Fruit fly (Drosophila melanogaster): ENCODE data around the gene CG32152.

CG32152 gene

DNA sequence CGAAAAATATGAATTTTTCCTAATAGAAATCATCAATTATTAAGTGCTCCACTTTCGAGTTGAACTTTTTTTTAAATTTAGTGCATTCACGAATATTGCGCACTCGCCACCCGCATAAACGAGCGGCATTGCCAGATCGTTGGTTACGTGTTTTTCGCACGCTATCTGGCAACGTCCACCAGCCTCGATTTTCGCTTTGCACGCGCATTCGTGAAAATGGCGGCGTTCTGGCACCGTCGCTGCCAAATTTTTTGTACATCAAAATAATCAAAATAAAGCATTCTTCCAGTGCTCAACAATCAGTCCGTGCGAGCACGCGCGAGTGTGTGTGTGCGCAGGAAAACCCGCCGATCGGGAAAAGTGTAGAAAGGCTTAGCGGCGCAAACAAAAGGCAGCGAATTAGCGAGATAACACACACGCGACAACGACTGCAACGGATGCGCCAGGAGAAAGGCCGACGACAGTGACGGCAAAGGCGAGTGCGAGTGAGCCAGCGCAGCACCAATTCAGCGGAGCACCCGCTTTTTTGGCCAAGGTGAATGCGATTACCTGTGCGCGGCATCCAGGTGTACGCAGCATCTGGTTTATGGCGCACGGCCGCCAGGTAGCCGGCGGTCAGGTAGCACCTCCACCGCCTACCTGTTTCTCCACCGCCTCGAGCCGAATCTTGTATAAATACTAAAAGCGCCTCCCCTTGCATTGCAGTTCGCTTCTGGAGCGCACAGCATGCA is 30.1 kb downstream of the CG32152 start:
- TF ChIP-seq EcR (GFP tag; optimal IDR thresholded peaks at IDR 0.05) (no peak), psq (optimal IDR thresholded peaks at IDR 0.05) (no peak), Dll (optimal IDR thresholded peaks at IDR 0.05) (no peak), CG8478 (optimal IDR thresholded peaks at IDR 0.05) (no peak), usp (GFP tag; optimal IDR thresholded peaks at IDR 0.05) (no peak), pan (optimal IDR thresholded peaks at IDR 0.05) (no peak)

DNA sequence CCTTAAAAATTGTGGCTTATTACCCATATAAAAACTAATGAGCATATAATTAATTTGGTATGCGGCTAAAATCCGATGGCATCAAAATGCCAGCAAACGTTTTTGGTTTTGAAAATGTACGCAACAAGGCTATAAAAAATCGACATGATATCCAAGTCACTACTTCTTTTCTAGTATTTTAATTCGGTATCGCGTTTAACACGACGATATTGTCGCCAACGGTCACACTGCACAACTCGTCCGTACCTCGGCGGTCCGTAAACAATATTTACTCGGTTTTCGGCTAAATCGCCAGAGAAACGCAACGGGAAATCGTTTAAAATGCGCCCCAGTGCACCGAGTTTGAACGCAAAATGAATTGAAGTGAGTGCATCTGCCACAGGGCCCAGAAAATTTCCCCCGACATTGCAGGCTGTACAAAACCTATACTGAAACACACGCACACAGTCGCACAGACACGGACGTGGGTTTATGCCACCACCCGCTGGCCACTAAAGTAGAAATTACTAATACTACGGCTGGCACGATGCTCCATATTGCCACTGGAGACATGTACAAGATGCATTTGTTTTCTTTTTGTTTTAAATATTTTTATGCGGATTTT is 30.7 kb downstream of the CG32152 start, which contains the start of gene Taf4:
Taf4 (plus strand) TSS at position 210 of the 604 bp plus-strand sequence.
- TF ChIP-seq EcR (GFP tag; optimal IDR thresholded peaks at IDR 0.05) = no peak
- TF ChIP-seq CG8478 (optimal IDR thresholded peaks at IDR 0.05) = no peak
- no peak for TF ChIP-seq pan (optimal IDR thresholded peaks at IDR 0.05)
- TF ChIP-seq psq (optimal IDR thresholded peaks at IDR 0.05) = no peak
- no peak for TF ChIP-seq usp (GFP tag; optimal IDR thresholded peaks at IDR 0.05)
- TF ChIP-seq Dll (optimal IDR thresholded peaks at IDR 0.05) = no peak

dm6 chr3L:16112069-16112820 is 31.6 kb downstream of the CG32152 start, which contains the start of gene Zn72D:
TSS of gene Zn72D (minus strand) at chr3L:16112626.
- TF ChIP-seq EcR (GFP tag; optimal IDR thresholded peaks at IDR 0.05) = no peak
- TF ChIP-seq usp (GFP tag; optimal IDR thresholded peaks at IDR 0.05) = no peak
- no peak for TF ChIP-seq psq (optimal IDR thresholded peaks at IDR 0.05)
- no peak for TF ChIP-seq Dll (optimal IDR thresholded peaks at IDR 0.05)
- TF ChIP-seq CG8478 (optimal IDR thresholded peaks at IDR 0.05) = no peak
- no peak for TF ChIP-seq pan (optimal IDR thresholded peaks at IDR 0.05)

dm6 chr3L:16105528-16105927 is 38.3 kb downstream of the CG32152 start, which contains the start of the genes IntS9 and CG43295:
TSS of gene IntS9 (minus strand) at chr3L:16105627.
TSS of gene CG43295 (plus strand) at chr3L:16105852.
- TF ChIP-seq usp (GFP tag; optimal IDR thresholded peaks at IDR 0.05) (no peak), pan (optimal IDR thresholded peaks at IDR 0.05) (no peak), CG8478 (optimal IDR thresholded peaks at IDR 0.05) (no peak), psq (optimal IDR thresholded peaks at IDR 0.05) (no peak), Dll (optimal IDR thresholded peaks at IDR 0.05) (no peak), EcR (GFP tag; optimal IDR thresholded peaks at IDR 0.05) (no peak)

DNA sequence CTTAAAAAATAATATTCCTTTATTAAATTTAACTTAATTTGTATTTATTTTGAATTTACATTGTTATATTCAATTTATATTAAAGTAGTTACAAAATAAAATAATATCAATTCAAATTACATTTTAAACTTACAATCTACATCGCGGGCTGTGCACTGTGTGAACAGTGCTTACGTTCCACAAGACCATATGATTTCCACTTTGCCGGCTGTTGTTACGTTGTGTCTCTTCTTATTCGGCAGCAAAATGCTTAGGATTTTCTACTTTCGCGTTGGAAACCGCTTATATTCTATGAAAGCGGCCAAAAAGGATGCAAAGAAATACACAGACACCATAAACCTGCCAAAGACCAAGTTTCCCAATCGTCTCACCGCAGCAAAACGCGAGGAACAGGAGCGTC is 43.8 kb downstream of the CG32152 start, which contains the start of gene IleRS-m:
IleRS-m (plus strand) TSS at position 222 of the 400 bp plus-strand sequence.
- TF ChIP-seq Dll (optimal IDR thresholded peaks at IDR 0.05) = no peak

- TF ChIP-seq CG8478 (optimal IDR thresholded peaks at IDR 0.05) (no peak), pan (optimal IDR thresholded peaks at IDR 0.05) (no peak), EcR (GFP tag; optimal IDR thresholded peaks at IDR 0.05) (no peak), usp (GFP tag; optimal IDR thresholded peaks at IDR 0.05) (no peak), psq (optimal IDR thresholded peaks at IDR 0.05) (no peak), Dll (optimal IDR thresholded peaks at IDR 0.05) (no peak)
These were observed 46.4 kb downstream of the CG32152 start, which contains the start of the genes CG13074 and ATPsynbetaL for dm6 chr3L:16097393-16097884. TSS of gene CG13074 (minus strand) at chr3L:16097493. TSS of gene ATPsynbetaL (plus strand) at chr3L:16097834.

DNA sequence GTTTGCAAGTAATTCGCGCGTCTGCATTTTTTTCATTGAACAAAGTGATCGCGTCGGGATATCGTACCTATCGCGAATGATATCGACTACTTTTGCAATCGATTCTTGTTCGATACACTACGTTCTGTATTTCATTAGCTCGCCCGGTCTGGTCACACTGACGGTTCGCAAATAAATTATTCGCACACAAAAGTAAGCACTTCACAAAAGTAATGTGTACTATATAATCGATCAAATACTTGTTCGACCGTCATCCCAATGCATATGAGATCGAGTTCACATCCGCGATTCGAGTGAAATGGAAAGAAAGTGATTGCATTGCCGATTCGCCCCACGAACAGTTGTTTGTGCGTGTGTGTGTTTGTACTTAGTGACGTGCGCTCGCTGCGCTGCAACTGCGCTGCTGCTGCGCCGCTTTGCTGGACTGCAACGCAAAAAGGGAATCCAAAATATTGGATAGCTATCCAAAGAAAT is 53.5 kb downstream of the CG32152 start, which contains the start of the genes CG5235 and ClC-c:
CG5235 (minus strand) TSS at position 63 of the 474 bp plus-strand sequence.
ClC-c (plus strand) TSS at position 125 of the 474 bp plus-strand sequence.
- TF ChIP-seq pan (optimal IDR thresholded peaks at IDR 0.05) (no peak), EcR (GFP tag; optimal IDR thresholded peaks at IDR 0.05) (no peak), usp (GFP tag; optimal IDR thresholded peaks at IDR 0.05) (no peak), Dll (optimal IDR thresholded peaks at IDR 0.05) (no peak), psq (optimal IDR thresholded peaks at IDR 0.05) (no peak), CG8478 (optimal IDR thresholded peaks at IDR 0.05) (no peak)
